Fruit fly (Drosophila melanogaster): ENCODE data around the gene Tet.

DNA sequence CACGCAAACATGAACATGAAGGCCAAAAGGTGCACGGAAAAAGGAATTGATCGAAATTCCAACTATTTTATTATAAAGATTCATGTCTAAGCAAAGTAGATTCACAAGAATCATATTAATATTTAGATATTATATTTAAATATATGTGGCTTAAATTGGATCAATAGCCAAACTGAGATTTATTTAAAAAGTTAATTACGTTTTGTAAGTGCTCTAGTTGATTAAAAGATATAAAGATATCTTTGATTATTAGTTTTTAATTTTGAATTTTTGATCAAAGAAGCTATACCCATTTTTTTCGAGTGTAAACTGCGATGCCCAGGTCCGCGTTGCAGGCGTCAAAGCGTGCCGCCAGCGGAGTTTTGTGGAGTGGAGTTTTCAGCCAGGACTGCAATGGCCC, 30.0 kb downstream of the Tet start:
- TF ChIP-seq CG7101 (tag; optimal IDR thresholded peaks at IDR 0.05) (no peak), CG12768 (GFP tag; optimal IDR thresholded peaks at IDR 0.05) (no peak), CG14711 (tag; optimal IDR thresholded peaks at IDR 0.05) (no peak), CG11617 (GFP tag; optimal IDR thresholded peaks at IDR 0.05) (no peak), Hr96 (GFP tag; optimal IDR thresholded peaks at IDR 0.05) (no peak), ovo (GFP tag; optimal IDR thresholded peaks at IDR 0.05) (no peak), CG33017 (tag; optimal IDR thresholded peaks at IDR 0.05) (no peak), Clk (GFP tag; optimal IDR thresholded peaks at IDR 0.05) (no peak), CG1620 (GFP tag; optimal IDR thresholded peaks at IDR 0.05) (no peak), Crg-1 (GFP tag; optimal IDR thresholded peaks at IDR 0.05) (no peak), toe (GFP tag; optimal IDR thresholded peaks at IDR 0.05) (no peak)

Measured in whole organism, adult.